Worm (Caenorhabditis elegans) whole organism, L3 larva: ENCODE data around the gene ndub-3.

ENCODE experiments used
- ZK546.5 ChIP-seq: sonication (generic microtip); optimal IDR thresholded peaks from 2 replicates; lab custom pipeline; 2017; ENCODE audit warnings: missing biosample characterization, missing genetic modification characterization
- aly-2 ChIP-seq: fragments of 150-350 bp; optimal IDR thresholded peaks from 2 replicates; lab custom pipeline; 2014; ENCODE audit warnings: missing biosample characterization, missing genetic modification characterization
- ceh-16 ChIP-seq: sonication (generic microtip); optimal IDR thresholded peaks from 2 replicates; lab custom pipeline; 2017; ENCODE audit warnings: missing biosample characterization, missing genetic modification characterization
- ceh-28 ChIP-seq: fragments of 150-350 bp; optimal IDR thresholded peaks from 2 replicates; lab custom pipeline; 2014; ENCODE audit warnings: missing biosample characterization, missing genetic modification reagents, missing genetic modification characterization
- ceh-9 ChIP-seq: sonication (generic microtip); optimal IDR thresholded peaks from 2 replicates; lab custom pipeline; 2018; ENCODE audit warnings: missing biosample characterization, missing genetic modification characterization
- daf-12 ChIP-seq: fragments of 150-350 bp; optimal IDR thresholded peaks from 2 replicates; lab custom pipeline; 2014; ENCODE audit warnings: missing biosample characterization, missing genetic modification reagents, missing genetic modification characterization
- egl-27 ChIP-seq: sonication (generic microtip); optimal IDR thresholded peaks from 4 replicates; lab custom pipeline; 2017; ENCODE audit warnings: missing biosample characterization, missing genetic modification reagents, missing genetic modification characterization
- elt-1 ChIP-seq: fragments of 150-350 bp; optimal IDR thresholded peaks from 2 replicates; lab custom pipeline; 2014; ENCODE audit warnings: missing biosample characterization, missing genetic modification characterization
- elt-2 ChIP-seq: sonication (generic microtip); optimal IDR thresholded peaks from 2 replicates; lab custom pipeline; 2016; ENCODE audit warnings: missing genetic modification reagents, mild to moderate bottlenecking, missing genetic modification characterization, missing compliant biosample characterization
- elt-3 ChIP-seq, 3 experiments: fragments of 150-350 bp in 1 of 3; sonication (generic microtip) in 2 of 3; optimal IDR thresholded peaks; 2 replicates in 2 of 3; 4 replicates in 1 of 3; lab custom pipeline; 2014 to 2017; ENCODE audit warnings: missing biosample characterization in 3 of 3, missing genetic modification characterization in 3 of 3
- eor-1 ChIP-seq, 2 experiments: fragments of 150-350 bp; optimal IDR thresholded peaks; 2 replicates each; lab custom pipeline; 2014 to 2018; ENCODE audit warnings: missing biosample characterization in 2 of 2, missing genetic modification characterization in 2 of 2
- fkh-10 ChIP-seq: sonication (generic microtip); optimal IDR thresholded peaks from 2 replicates; lab custom pipeline; 2017; ENCODE audit warnings: missing biosample characterization, missing genetic modification reagents, missing genetic modification characterization
- fos-1 ChIP-seq: fragments of 150-350 bp; optimal IDR thresholded peaks from 2 replicates; lab custom pipeline; 2014; ENCODE audit warnings: missing biosample characterization, missing genetic modification characterization
- hmg-11 ChIP-seq: sonication (generic microtip); optimal IDR thresholded peaks from 2 replicates; lab custom pipeline; 2016; ENCODE audit warnings: missing genetic modification characterization, missing compliant biosample characterization
- jun-1 ChIP-seq: fragments of 150-350 bp; optimal IDR thresholded peaks from 2 replicates; lab custom pipeline; 2014; ENCODE audit warnings: missing biosample characterization, missing genetic modification reagents, missing genetic modification characterization
- lin-15B ChIP-seq: fragments of 150-350 bp; optimal IDR thresholded peaks from 2 replicates; lab custom pipeline; 2014; ENCODE audit warnings: missing biosample characterization, missing genetic modification characterization
- lin-39 ChIP-seq: fragments of 150-350 bp; optimal IDR thresholded peaks from 2 replicates; lab custom pipeline; 2018; ENCODE audit warnings: missing biosample characterization, missing genetic modification reagents, missing genetic modification characterization
- lsy-12 ChIP-seq: sonication (generic microtip); optimal IDR thresholded peaks from 2 replicates; lab custom pipeline; 2016; ENCODE audit warnings: mild to moderate bottlenecking, missing genetic modification characterization, missing compliant biosample characterization
- mdl-1 ChIP-seq: fragments of 150-350 bp; optimal IDR thresholded peaks from 2 replicates; lab custom pipeline; 2014; ENCODE audit warnings: missing biosample characterization, missing genetic modification characterization
- nfya-1 ChIP-seq: sonication (generic microtip); optimal IDR thresholded peaks from 2 replicates; lab custom pipeline; 2017; ENCODE audit warnings: missing genetic modification characterization, mild to moderate bottlenecking, missing compliant biosample characterization, antibody characterized with exemption, moderate library complexity; ENCODE audit not compliant: insufficient read depth
- nhr-11 ChIP-seq: fragments of 150-350 bp; optimal IDR thresholded peaks from 2 replicates; lab custom pipeline; 2014; ENCODE audit warnings: missing biosample characterization, missing genetic modification characterization
- nhr-12 ChIP-seq: fragments of 150-350 bp; optimal IDR thresholded peaks from 2 replicates; lab custom pipeline; 2014; ENCODE audit warnings: missing biosample characterization, missing genetic modification characterization
- nhr-25 ChIP-seq: sonication (generic microtip); optimal IDR thresholded peaks from 2 replicates; lab custom pipeline; 2017; ENCODE audit warnings: missing biosample characterization, missing genetic modification characterization
- nhr-28 ChIP-seq: fragments of 150-350 bp; optimal IDR thresholded peaks from 2 replicates; lab custom pipeline; 2014; ENCODE audit warnings: missing biosample characterization, missing genetic modification characterization
- nhr-43 ChIP-seq: sonication (generic microtip); optimal IDR thresholded peaks from 2 replicates; lab custom pipeline; 2016; ENCODE audit warnings: mild to moderate bottlenecking, missing genetic modification characterization, missing compliant biosample characterization; ENCODE audit not compliant: poor library complexity, severe bottlenecking
- nhr-77 ChIP-seq: fragments of 150-350 bp; optimal IDR thresholded peaks from 2 replicates; lab custom pipeline; 2014; ENCODE audit warnings: missing biosample characterization, missing genetic modification characterization
- pha-4 ChIP-seq: fragments of 150-350 bp; optimal IDR thresholded peaks from 2 replicates; lab custom pipeline; 2014; ENCODE audit warnings: missing biosample characterization, missing genetic modification reagents, missing genetic modification characterization
- pqm-1 ChIP-seq: fragments of 150-350 bp; optimal IDR thresholded peaks from 2 replicates; lab custom pipeline; 2017; ENCODE audit warnings: missing biosample characterization, missing genetic modification characterization, inconsistent platforms
- skn-1 ChIP-seq: fragments of 150-350 bp; optimal IDR thresholded peaks from 2 replicates; lab custom pipeline; 2014; ENCODE audit warnings: missing biosample characterization, missing genetic modification characterization
- snpc-4 ChIP-seq: fragments of 150-350 bp; optimal IDR thresholded peaks from 2 replicates; lab custom pipeline; 2014; ENCODE audit warnings: missing biosample characterization, missing genetic modification characterization
- tbx-2 ChIP-seq: sonication (generic microtip); optimal IDR thresholded peaks from 2 replicates; lab custom pipeline; 2016; ENCODE audit warnings: mild to moderate bottlenecking, missing genetic modification characterization, missing compliant biosample characterization
- unc-39 ChIP-seq: sonication (generic microtip); optimal IDR thresholded peaks from 4 replicates; lab custom pipeline; 2017; ENCODE audit warnings: missing biosample characterization, missing genetic modification characterization
- unc-62 ChIP-seq: fragments of 150-350 bp; sonication (generic microtip); optimal IDR thresholded peaks from 4 replicates; lab custom pipeline; 2014; ENCODE audit warnings: missing biosample characterization, missing genetic modification reagents, missing genetic modification characterization
- zag-1 ChIP-seq: fragments of 150-350 bp; optimal IDR thresholded peaks from 2 replicates; lab custom pipeline; 2014; ENCODE audit warnings: missing biosample characterization, missing genetic modification characterization
- ztf-11 ChIP-seq: fragments of 150-350 bp; optimal IDR thresholded peaks from 2 replicates; lab custom pipeline; 2014; ENCODE audit warnings: missing biosample characterization, missing genetic modification characterization
- ztf-4 ChIP-seq: fragments of 150-350 bp; optimal IDR thresholded peaks from 2 replicates; lab custom pipeline; 2014; ENCODE audit warnings: missing biosample characterization, missing genetic modification characterization

The ndub-3 gene

ce11 chrII:8959081-8959480 lies 5.6 kb downstream of the ndub-3 start:
- no peak for TF ChIP-seq nhr-12 (tag; lab: Kevin White, UChicago)
- peak; percentile 61 for TF ChIP-seq lin-39 (tag; lab: Kevin White, UChicago)
- TF ChIP-seq lsy-12 (tag; lab: Kevin White, UChicago) = no peak
- no peak for TF ChIP-seq zag-1 (tag; lab: Kevin White, UChicago)

ce11 chrII:8956896-8957295 lies 7.8 kb downstream of the ndub-3 start:
- TF ChIP-seq hmg-11 (tag; lab: Kevin White, UChicago) (no peak), nhr-12 (tag; lab: Kevin White, UChicago) (no peak), mdl-1 (no peak), nhr-28 (tag; lab: Kevin White, UChicago) (no peak), ceh-28 (tag; lab: Kevin White, UChicago) (no peak), nhr-11 (tag; lab: Kevin White, UChicago) (no peak), ceh-16 (tag; lab: Kevin White, UChicago) (no peak), fos-1 (tag; lab: Kevin White, UChicago) (no peak), egl-27 (tag; lab: Kevin White, UChicago) (no peak), elt-1 (tag; lab: Kevin White, UChicago) (no peak)

DNA sequence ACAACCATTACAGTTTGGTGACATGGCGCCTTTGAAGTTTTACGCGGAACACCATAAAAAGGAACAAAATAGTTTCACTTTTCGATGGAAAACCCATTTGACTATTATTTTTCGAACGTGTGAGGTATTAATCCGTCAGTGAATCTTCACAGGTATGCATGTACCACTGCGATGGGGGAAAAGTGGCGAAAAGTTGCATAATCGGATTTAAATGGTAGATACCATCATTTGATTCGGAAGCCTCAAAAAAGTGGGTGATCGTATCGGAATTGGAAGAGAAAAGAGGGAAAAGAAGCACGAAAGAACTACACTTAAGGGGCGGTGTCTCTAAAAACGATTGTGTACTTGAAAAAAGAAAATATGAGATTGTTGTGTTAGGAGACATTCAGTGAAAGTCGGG lies 11.0 kb downstream of the ndub-3 start:
- TF ChIP-seq elt-1 (tag; lab: Kevin White, UChicago) (peak; percentile 64), nhr-25 (peak; percentile 8), hmg-11 (tag; lab: Kevin White, UChicago) (no peak)

- TF ChIP-seq ceh-28 (tag; lab: Kevin White, UChicago) (no peak), egl-27 (tag; lab: Kevin White, UChicago) (no peak), nhr-77 (tag; lab: Kevin White, UChicago) (no peak), lsy-12 (tag; lab: Kevin White, UChicago) (no peak), ztf-4 (tag; lab: Kevin White, UChicago) (no peak), nhr-12 (tag; lab: Kevin White, UChicago) (no peak), nhr-25 (no peak), ceh-9 (tag; lab: Kevin White, UChicago) (no peak), ztf-11 (no peak), ceh-16 (tag; lab: Kevin White, UChicago) (no peak), elt-3 (tag; optimal IDR thresholded peaks at IDR 0.05; lab: Kevin White, UChicago) (no peak)
- TF ChIP-seq, all 47 proteins: peak for 0
These were observed 13.4 kb downstream of the ndub-3 start for ce11 chrII:8951270-8951669.

DNA sequence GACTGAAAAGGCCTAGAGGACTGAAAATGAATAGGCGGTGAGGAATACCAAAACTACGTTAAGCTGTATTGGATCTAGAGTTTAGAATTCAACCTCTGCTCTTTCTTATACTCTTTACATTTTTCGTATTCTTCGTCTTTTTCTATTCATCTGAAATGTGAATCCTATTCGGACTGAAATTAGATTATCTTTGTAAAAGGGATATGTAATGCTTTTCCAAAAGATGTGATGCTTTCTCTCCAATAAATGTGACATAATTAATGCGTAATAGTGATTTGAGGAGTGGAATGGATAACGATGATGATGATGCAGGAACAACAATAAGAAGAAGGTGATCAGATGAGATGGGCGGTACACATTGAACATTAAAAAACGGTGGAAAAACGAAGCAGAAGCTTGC lies 16.1 kb downstream of the ndub-3 start:
- no peak for TF ChIP-seq elt-2 (tag; lab: Kevin White, UChicago)

DNA sequence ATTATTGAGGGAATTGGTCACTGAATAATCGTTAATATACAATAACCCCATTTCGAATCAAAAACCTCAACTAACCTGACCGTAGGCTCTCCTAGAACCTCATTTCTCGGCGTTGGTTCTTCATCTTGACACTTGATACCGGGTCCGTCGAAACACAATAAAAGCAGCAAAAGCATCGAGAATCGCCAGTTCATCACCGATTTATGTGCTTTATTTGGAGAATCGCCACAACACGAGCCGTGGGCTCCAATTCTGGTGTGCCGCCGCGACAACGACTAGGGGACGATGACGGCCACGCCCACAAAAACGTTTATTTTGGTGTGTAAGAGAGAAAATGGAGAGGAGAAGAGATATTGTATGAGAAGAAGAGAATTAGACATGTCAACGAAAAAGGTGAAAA lies 17.3 kb downstream of the ndub-3 start, which contains the start of gene cutl-15:
Gene cutl-15, minus strand, starts transcription at position 298 of the 400 bp plus-strand sequence.
- no peak for TF ChIP-seq eor-1 (tag; optimal IDR thresholded peaks at IDR 0.05; lab: Kevin White, UChicago)
- TF ChIP-seq elt-1 (tag; lab: Kevin White, UChicago) = no peak
- no peak for TF ChIP-seq skn-1 (tag; lab: Kevin White, UChicago)
- no peak for TF ChIP-seq unc-39
- no peak for TF ChIP-seq ZK546.5 (tag; lab: Kevin White, UChicago)
- no peak for TF ChIP-seq zag-1 (tag; lab: Kevin White, UChicago)
- TF ChIP-seq elt-3 (tag; optimal IDR thresholded peaks at IDR 0.05; lab: Kevin White, UChicago) = no peak
- no peak for TF ChIP-seq lin-15B (tag; lab: Kevin White, UChicago)

ce11 chrII:8945167-8945566 lies 19.5 kb downstream of the ndub-3 start:
- TF ChIP-seq lsy-12 (tag; lab: Kevin White, UChicago) = no peak
- TF ChIP-seq snpc-4 (tag; lab: Kevin White, UChicago) = no peak
- peak; percentile 68 for TF ChIP-seq fkh-10 (GFP tag; lab: Kevin White, UChicago)

ce11 chrII:8940362-8940940 lies 24.2 kb downstream of the ndub-3 start, which contains the start of the genes set-17 and T21B10.4:
Gene set-17, minus strand, starts transcription at chrII:8940488.
Gene T21B10.4, plus strand, starts transcription at chrII:8940894.
- TF ChIP-seq tbx-2 (tag; lab: Kevin White, UChicago) (no peak), lsy-12 (tag; lab: Kevin White, UChicago) (no peak), jun-1 (tag; lab: Kevin White, UChicago) (no peak), zag-1 (tag; lab: Kevin White, UChicago) (no peak), unc-39 (no peak), ceh-16 (tag; lab: Kevin White, UChicago) (no peak), nhr-43 (tag; lab: Kevin White, UChicago) (no peak), nhr-12 (tag; lab: Kevin White, UChicago) (no peak), pqm-1 (no peak), pha-4 (tag; lab: Kevin White, UChicago) (peak; percentile 86), nfya-1 (peak; percentile 35), elt-1 (tag; lab: Kevin White, UChicago) (peak; percentile 61), ztf-4 (tag; lab: Kevin White, UChicago) (no peak), unc-62 (GFP tag; lab: Kevin White, UChicago) (no peak), nhr-11 (tag; lab: Kevin White, UChicago) (no peak), elt-2 (tag; lab: Kevin White, UChicago) (no peak), daf-12 (tag; lab: Kevin White, UChicago) (no peak), aly-2 (no peak)
